Worm (Caenorhabditis elegans): ENCODE measurements around the gene K06A4.6.

The K06A4.6 gene

DNA sequence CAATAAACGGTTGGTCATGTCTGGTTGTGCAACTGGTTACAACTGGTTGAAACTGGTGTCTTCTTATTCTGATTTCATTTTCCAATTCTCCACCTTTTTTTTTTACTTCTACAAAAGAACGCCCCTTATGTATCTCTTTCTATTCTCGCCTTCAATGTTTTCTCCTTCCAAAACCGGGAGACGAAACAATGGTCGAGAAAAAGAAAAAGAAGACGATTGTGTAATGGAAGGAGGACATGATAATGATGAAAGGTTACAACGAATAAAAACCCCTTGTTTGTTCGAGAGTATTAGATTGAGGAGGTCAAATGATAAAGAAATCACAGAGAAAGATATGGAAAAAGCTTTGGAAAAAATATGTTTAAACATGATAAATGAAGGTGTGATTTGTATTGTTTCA, 38.4 kb upstream of the K06A4.6 start, which contains the start of gene C50F4.8:
Gene C50F4.8, minus strand, starts transcription at position 28 of the 400 bp plus-strand sequence.
- TF ChIP-seq nhr-12 (tag; optimal IDR thresholded peaks at IDR 0.05): no peak
- no peak for TF ChIP-seq nhr-11 (tag; optimal IDR thresholded peaks at IDR 0.05)
- TF ChIP-seq ZK546.5 (tag; optimal IDR thresholded peaks at IDR 0.05): no peak
- TF ChIP-seq fos-1 (tag; optimal IDR thresholded peaks at IDR 0.05): no peak
- no peak for TF ChIP-seq nhr-25 (tag; optimal IDR thresholded peaks at IDR 0.05)
- TF ChIP-seq elt-1 (tag; optimal IDR thresholded peaks at IDR 0.05): no peak

DNA sequence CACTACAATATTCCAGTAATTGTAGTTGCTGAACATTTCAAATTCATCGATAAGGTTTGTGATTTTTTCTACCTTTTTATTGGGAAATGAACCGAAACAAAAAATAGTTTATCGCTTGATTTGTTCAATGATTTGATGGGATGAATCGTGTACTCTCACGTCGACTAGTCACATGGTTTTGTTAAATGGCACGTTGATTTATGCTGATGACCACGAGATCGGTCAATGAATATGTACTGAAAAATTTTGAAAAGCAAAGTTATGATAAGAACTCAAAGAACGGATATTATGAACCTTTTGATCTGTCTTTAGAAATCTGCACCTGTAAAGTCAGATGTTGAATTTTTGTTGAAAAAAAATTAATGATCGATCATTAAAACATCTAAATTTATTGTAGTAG, 35.8 kb upstream of the K06A4.6 start:
- TF ChIP-seq lsy-2 (tag; optimal IDR thresholded peaks at IDR 0.05) (peak in 1 of 2 experiments; percentile 31), nhr-237 (tag; optimal IDR thresholded peaks at IDR 0.05) (no peak), nhr-12 (tag; optimal IDR thresholded peaks at IDR 0.05) (no peak), ztf-4 (tag; optimal IDR thresholded peaks at IDR 0.05) (no peak), sma-3 (GFP tag; optimal IDR thresholded peaks at IDR 0.05) (peak; percentile 69), sma-9 (GFP tag; optimal IDR thresholded peaks at IDR 0.05) (peak; percentile 96), sma-9 (tag; optimal IDR thresholded peaks at IDR 0.05) (no peak), ztf-11 (tag; optimal IDR thresholded peaks at IDR 0.05) (no peak), mdl-1 (tag; optimal IDR thresholded peaks at IDR 0.05) (peak in 1 of 2 experiments; percentile 40), crh-2 (tag; optimal IDR thresholded peaks at IDR 0.05) (peak; percentile 78), blmp-1 (tag; optimal IDR thresholded peaks at IDR 0.05; ENCODE audit: insufficient read depth) (peak; percentile 74), mbf-1 (tag; optimal IDR thresholded peaks at IDR 0.05) (no peak), gmeb-1 (tag; optimal IDR thresholded peaks at IDR 0.05) (peak; percentile 55), nhr-25 (tag; optimal IDR thresholded peaks at IDR 0.05) (peak; percentile 71), aly-2 (tag; optimal IDR thresholded peaks at IDR 0.05) (no peak), nhr-21 (tag; optimal IDR thresholded peaks at IDR 0.05) (peak; percentile 97), nhr-6 (tag; optimal IDR thresholded peaks at IDR 0.05) (peak; percentile 62), elt-1 (tag; optimal IDR thresholded peaks at IDR 0.05) (no peak), nhr-129 (tag; optimal IDR thresholded peaks at IDR 0.05) (peak; percentile 63), F13H6.1 (tag; optimal IDR thresholded peaks at IDR 0.05) (no peak)

DNA sequence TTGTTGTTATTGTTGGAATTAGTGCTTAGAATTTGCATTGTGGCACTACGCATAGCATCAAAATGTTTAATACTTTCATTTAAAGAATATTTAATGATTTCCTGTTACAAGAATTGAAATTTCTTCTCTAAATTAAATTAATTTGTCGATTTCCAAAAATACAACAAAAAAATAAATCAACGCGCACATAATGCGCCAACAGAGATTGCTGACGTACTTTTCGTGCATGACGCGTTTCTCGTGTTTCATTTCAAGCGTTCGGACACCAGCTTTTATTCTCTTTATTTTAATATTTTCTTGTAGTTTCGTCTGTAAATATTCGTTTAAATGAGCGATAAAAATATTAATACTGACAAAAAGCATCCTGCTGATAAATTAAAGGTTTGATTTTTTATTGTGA, 33.1 kb upstream of the K06A4.6 start, which contains the start of gene eif-2Bdelta:
Gene eif-2Bdelta, plus strand, starts transcription at position 235 of the 400 bp plus-strand sequence.
- no peak for TF ChIP-seq ama-1 (optimal IDR thresholded peaks at IDR 0.05)
- TF ChIP-seq mab-5 (tag; optimal IDR thresholded peaks at IDR 0.05): peak; percentile 58
- TF ChIP-seq nhr-25 (tag; optimal IDR thresholded peaks at IDR 0.05): peak; percentile 39
- TF ChIP-seq F13H6.1 (tag; optimal IDR thresholded peaks at IDR 0.05): peak; percentile 38
- no peak for TF ChIP-seq nhr-10 (tag; optimal IDR thresholded peaks at IDR 0.05)
- TF ChIP-seq crh-2 (tag; optimal IDR thresholded peaks at IDR 0.05): peak; percentile 10
- peak; percentile 68 to 80 for TF ChIP-seq lsy-2 (tag; optimal IDR thresholded peaks at IDR 0.05)
- peak; percentile 46 for TF ChIP-seq sma-3 (GFP tag; optimal IDR thresholded peaks at IDR 0.05)
- peak; percentile 82 for TF ChIP-seq C34F6.9 (tag; optimal IDR thresholded peaks at IDR 0.05)
- peak; percentile 73 for TF ChIP-seq gmeb-1 (tag; optimal IDR thresholded peaks at IDR 0.05)
- TF ChIP-seq unc-62 (GFP tag; optimal IDR thresholded peaks at IDR 0.05): no peak
- peak; percentile 51 for TF ChIP-seq snpc-4 (tag; optimal IDR thresholded peaks at IDR 0.05)
- peak; percentile 74 for TF ChIP-seq sma-9 (GFP tag; optimal IDR thresholded peaks at IDR 0.05)
- no peak for TF ChIP-seq sma-9 (tag; optimal IDR thresholded peaks at IDR 0.05)
- TF ChIP-seq elt-3 (tag; optimal IDR thresholded peaks at IDR 0.05): no peak
- no peak for TF ChIP-seq nhr-23 (tag; optimal IDR thresholded peaks at IDR 0.05)
- TF ChIP-seq skn-1 (tag; optimal IDR thresholded peaks at IDR 0.05): no peak

DNA sequence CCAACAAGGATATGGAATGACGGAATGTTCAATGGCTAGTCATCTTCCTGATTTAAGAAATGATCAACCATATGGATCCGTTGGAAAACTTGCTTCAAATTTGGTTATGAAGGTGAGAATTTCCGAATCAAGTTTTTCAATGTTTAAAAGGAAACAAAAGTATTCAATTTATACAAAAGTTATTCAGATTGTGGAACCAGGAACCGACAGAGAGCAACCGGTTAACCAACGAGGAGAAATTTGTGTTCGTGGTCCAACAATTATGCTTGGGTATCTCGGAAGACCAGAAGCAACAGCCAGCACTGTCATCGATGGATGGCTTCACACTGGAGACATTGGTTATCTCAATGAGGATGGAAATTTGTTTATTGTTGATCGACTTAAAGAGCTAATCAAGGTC, 29.1 kb upstream of the K06A4.6 start:
- no peak for TF ChIP-seq mdl-1 (tag; optimal IDR thresholded peaks at IDR 0.05)
- no peak for TF ChIP-seq alr-1 (tag; optimal IDR thresholded peaks at IDR 0.05)
- no peak for TF ChIP-seq Y55F3AM.14 (GFP tag; optimal IDR thresholded peaks at IDR 0.05)
- TF ChIP-seq fos-1 (tag; optimal IDR thresholded peaks at IDR 0.05): no peak
- no peak for TF ChIP-seq C34F6.9 (tag; optimal IDR thresholded peaks at IDR 0.05)
- TF ChIP-seq ZK546.5 (tag; optimal IDR thresholded peaks at IDR 0.05): no peak
- TF ChIP-seq lsy-2 (tag; optimal IDR thresholded peaks at IDR 0.05): no peak
- TF ChIP-seq gmeb-1 (tag; optimal IDR thresholded peaks at IDR 0.05): no peak
- TF ChIP-seq F13H6.1 (tag; optimal IDR thresholded peaks at IDR 0.05): no peak
- TF ChIP-seq peb-1 (tag; optimal IDR thresholded peaks at IDR 0.05): no peak
- TF ChIP-seq nhr-129 (tag; optimal IDR thresholded peaks at IDR 0.05): no peak
- TF ChIP-seq nhr-21 (tag; optimal IDR thresholded peaks at IDR 0.05): no peak
- TF ChIP-seq ama-1 (optimal IDR thresholded peaks at IDR 0.05): no peak
- TF ChIP-seq zag-1 (tag; optimal IDR thresholded peaks at IDR 0.05): no peak
